Worm (Caenorhabditis elegans): ENCODE results near the gene nhr-227.

- TF ChIP-seq jun-1 (tag; optimal IDR thresholded peaks at IDR 0.05), result peak; percentile 71
- TF ChIP-seq mdl-1 (tag; optimal IDR thresholded peaks at IDR 0.05), result no peak
Measured at ce11 chrV:2250126-2250590, 35.1 kb upstream of the nhr-227 start, which contains the start of gene cyp-33C7.

Measured in whole organism, L3 larva.